Worm (Caenorhabditis elegans) whole organism, midembryonic: ENCODE data around the gene C35D10.17.

Source experiments
- T22C8.4 ChIP-seq: fragments of 200-800 bp; sonication (Bioruptor generic); IDR thresholded peaks from 2 replicates; pipeline ENCODE4 v1.3.6; 2022; ENCODE audit warnings: missing genetic modification characterization, missing compliant biosample characterization
- cog-1 ChIP-seq: sonication (generic microtip); optimal IDR thresholded peaks from 2 replicates; lab custom pipeline; 2016; ENCODE audit warnings: missing genetic modification characterization, missing compliant biosample characterization
- flt-1 ChIP-seq: fragments of 200-800 bp; sonication (Bioruptor generic); IDR thresholded peaks from 2 replicates; pipeline ENCODE4 v1.3.6; 2022; ENCODE audit warnings: missing genetic modification characterization, missing compliant biosample characterization
- ztf-29 ChIP-seq: fragments of 200-800 bp; sonication (Bioruptor generic); IDR thresholded peaks from 2 replicates; pipeline ENCODE4 v1.3.6; 2022; ENCODE audit warnings: missing genetic modification reagents, missing genetic modification characterization, missing compliant biosample characterization

ce11 chrIII:4863127-4863526 lies 3.7 kb upstream of the C35D10.17 start, which contains the start of gene coq-8:
- TF ChIP-seq ztf-29 (GFP tag; lab: Robert Waterston, UW) (no peak), cog-1 (tag; lab: Kevin White, UChicago) (no peak), T22C8.4 (GFP tag; lab: Robert Waterston, UW) (no peak), flt-1 (GFP tag; lab: Robert Waterston, UW) (no peak)
